Worm (Caenorhabditis elegans) whole organism, L2 larva: Measurements from ENCODE around the gene C37C3.10.

ENCODE experiments used
- dmd-4 ChIP-seq: sonication (generic microtip); optimal IDR thresholded peaks from 2 replicates; lab custom pipeline; 2017; ENCODE audit warnings: missing biosample characterization, missing genetic modification characterization
- elt-1 ChIP-seq: fragments of 150-350 bp; optimal IDR thresholded peaks from 2 replicates; lab custom pipeline; 2014; ENCODE audit warnings: missing biosample characterization, missing genetic modification characterization
- elt-3 ChIP-seq: sonication (generic microtip); optimal IDR thresholded peaks from 2 replicates; lab custom pipeline; 2017; ENCODE audit warnings: missing biosample characterization, missing genetic modification characterization
- nhr-23 ChIP-seq: fragments of 150-350 bp; optimal IDR thresholded peaks from 2 replicates; lab custom pipeline; 2014; ENCODE audit warnings: missing biosample characterization, missing genetic modification reagents, missing genetic modification characterization
- snpc-4 ChIP-seq: fragments of 150-350 bp; optimal IDR thresholded peaks from 2 replicates; lab custom pipeline; 2014; ENCODE audit warnings: missing biosample characterization, missing genetic modification characterization
- unc-39 ChIP-seq: fragments of 150-350 bp; optimal IDR thresholded peaks from 2 replicates; lab custom pipeline; 2014; ENCODE audit warnings: missing biosample characterization, missing genetic modification characterization

ce11 chrV:7888036-7888435 lies 25.2 kb upstream of the C37C3.10 start:
- no peak for TF ChIP-seq snpc-4 (tag; lab: Kevin White, UChicago)
- TF ChIP-seq dmd-4 = no peak
- TF ChIP-seq elt-1 = no peak
- TF ChIP-seq elt-3 (tag; lab: Kevin White, UChicago) = no peak
- no peak for TF ChIP-seq nhr-23 (tag; lab: Kevin White, UChicago)
- TF ChIP-seq unc-39 (tag; lab: Kevin White, UChicago) = no peak
